Fruit fly (Drosophila melanogaster) whole organism, embryonic: Measurements from ENCODE around the gene Smvt.

Experiments
- ATbp ChIP-seq: fragments of 200-800 bp; sonication (Bioruptor generic); optimal IDR thresholded peaks from 2 replicates; lab custom pipeline; 2017; ENCODE audit warnings: missing biosample characterization, mild to moderate bottlenecking, missing genetic modification characterization, missing genetic modification reagents
- Aef1 ChIP-seq: fragments of 200-800 bp; sonication (Bioruptor generic); IDR thresholded peaks from 3 replicates; pipeline ENCODE4 v1.3.6; 2022; ENCODE audit warnings: missing biosample characterization, missing genetic modification characterization
- BEAF-32 ChIP-seq: fragments of 200-800 bp; sonication (Bioruptor generic); optimal IDR thresholded peaks from 3 replicates; lab custom pipeline; 2017; ENCODE audit warnings: missing biosample characterization, missing genetic modification characterization, mild to moderate bottlenecking, moderate library complexity, missing genetic modification reagents
- CG11504 ChIP-seq: fragments of 200-800 bp; sonication (Bioruptor generic); optimal IDR thresholded peaks from 3 replicates; lab custom pipeline; 2019; ENCODE audit warnings: missing biosample characterization, mild to moderate bottlenecking, missing genetic modification characterization, moderate library complexity
- CG14710 ChIP-seq: fragments of 200-800 bp; sonication (Bioruptor generic); optimal IDR thresholded peaks from 3 replicates; lab custom pipeline; 2019; ENCODE audit warnings: missing biosample characterization, mild to moderate bottlenecking, missing genetic modification characterization, moderate library complexity
- CG15269 ChIP-seq: fragments of 200-800 bp; sonication (Bioruptor generic); optimal IDR thresholded peaks from 2 replicates; lab custom pipeline; 2018; ENCODE audit warnings: missing biosample characterization, mild to moderate bottlenecking, missing genetic modification characterization, moderate library complexity
- CG1647 ChIP-seq: fragments of 200-800 bp; sonication (Bioruptor generic); optimal IDR thresholded peaks from 3 replicates; lab custom pipeline; 2016; ENCODE audit warnings: missing biosample characterization, missing genetic modification characterization
- CG17361 ChIP-seq: fragments of 200-800 bp; sonication (Bioruptor generic); IDR thresholded peaks from 3 replicates; pipeline ENCODE4 v1.3.6; 2022; ENCODE audit warnings: missing biosample characterization, missing genetic modification characterization
- CG17612 ChIP-seq: fragments of 200-800 bp; sonication (Bioruptor generic); IDR thresholded peaks from 2 replicates; pipeline ENCODE4 v1.3.6; 2022; ENCODE audit warnings: missing biosample characterization, missing genetic modification characterization
- CG1792 ChIP-seq: fragments of 200-800 bp; sonication (Bioruptor generic); optimal IDR thresholded peaks from 2 replicates; lab custom pipeline; 2016; ENCODE audit warnings: missing biosample characterization, missing genetic modification characterization
- CG18011 ChIP-seq: fragments of 200-800 bp; sonication (Bioruptor generic); optimal IDR thresholded peaks from 2 replicates; lab custom pipeline; 2017; ENCODE audit warnings: missing biosample characterization, missing genetic modification characterization, mild to moderate bottlenecking, moderate library complexity, missing genotype
- CG2875 ChIP-seq: fragments of 200-800 bp; sonication (Bioruptor generic); optimal IDR thresholded peaks from 2 replicates; lab custom pipeline; 2017; ENCODE audit warnings: missing biosample characterization, mild to moderate bottlenecking, missing genetic modification characterization, missing genetic modification reagents
- CG33213 ChIP-seq: fragments of 200-800 bp; sonication (Bioruptor generic); optimal IDR thresholded peaks from 3 replicates; lab custom pipeline; 2016; ENCODE audit warnings: missing biosample characterization, missing genetic modification characterization
- CG34224 ChIP-seq: fragments of 200-800 bp; sonication (Bioruptor generic); IDR thresholded peaks from 3 replicates; pipeline ENCODE4 v1.3.6; 2022; ENCODE audit warnings: missing biosample characterization, missing genetic modification characterization; ENCODE audit not compliant: partially characterized antibody
- CG8290 ChIP-seq, 3 experiments: fragments of 200-800 bp; sonication (Bioruptor generic); optimal IDR thresholded peaks; 2 replicates each; lab custom pipeline; 2016 to 2019; ENCODE audit warnings: missing biosample characterization in 3 of 3, missing genetic modification characterization in 3 of 3, mild to moderate bottlenecking in 2 of 3, moderate library complexity in 1 of 3
- Doc2 ChIP-seq: fragments of 200-800 bp; sonication (Bioruptor generic); IDR thresholded peaks from 2 replicates; pipeline ENCODE4 v1.3.6; 2022; ENCODE audit warnings: missing biosample characterization, missing genetic modification characterization
- Dref ChIP-seq: fragments of 200-800 bp; sonication (Bioruptor generic); IDR thresholded peaks from 2 replicates; pipeline ENCODE4 v1.3.6; 2022; ENCODE audit warnings: missing biosample characterization, missing genetic modification characterization
- HHEX ChIP-seq: fragments of 200-800 bp; sonication (Bioruptor generic); optimal IDR thresholded peaks from 3 replicates; lab custom pipeline; 2017; ENCODE audit warnings: missing biosample characterization, mild to moderate bottlenecking, missing genetic modification characterization, missing genetic modification reagents
- HLH3B ChIP-seq: fragments of 200-800 bp; sonication (Bioruptor generic); IDR thresholded peaks from 2 replicates; pipeline ENCODE4 v1.3.6; 2022; ENCODE audit warnings: missing biosample characterization, missing genetic modification characterization
- Jarid2 ChIP-seq: fragments of 200-800 bp; sonication (Bioruptor generic); optimal IDR thresholded peaks from 3 replicates; lab custom pipeline; 2017; ENCODE audit warnings: mild to moderate bottlenecking, missing biosample characterization, missing genetic modification reagents, missing genetic modification characterization
- Lim3 ChIP-seq: fragments of 200-800 bp; sonication (Bioruptor generic); IDR thresholded peaks from 2 replicates; pipeline ENCODE4 v1.3.6; 2022; ENCODE audit warnings: missing biosample characterization, missing genetic modification characterization
- MBD-R2 ChIP-seq: fragments of 200-800 bp; sonication (Bioruptor generic); IDR thresholded peaks from 2 replicates; pipeline ENCODE4 v1.3.6; 2022; ENCODE audit warnings: missing biosample characterization, missing genetic modification characterization
- Mad ChIP-seq: fragments of 200-800 bp; sonication (Bioruptor generic); optimal IDR thresholded peaks from 2 replicates; lab custom pipeline; 2016; ENCODE audit warnings: missing biosample characterization, missing genetic modification characterization
- NC2β ChIP-seq: fragments of 200-800 bp; sonication (Bioruptor generic); optimal IDR thresholded peaks from 2 replicates; lab custom pipeline; 2016; ENCODE audit warnings: missing biosample characterization, missing genetic modification characterization
- Oli ChIP-seq: fragments of 200-800 bp; sonication (Bioruptor generic); optimal IDR thresholded peaks from 2 replicates; lab custom pipeline; 2018; ENCODE audit warnings: missing biosample characterization, mild to moderate bottlenecking, missing genetic modification characterization, moderate library complexity
- Rfx ChIP-seq: fragments of 200-800 bp; sonication (Bioruptor generic); IDR thresholded peaks from 2 replicates; pipeline ENCODE4 v1.3.6; 2022; ENCODE audit warnings: missing biosample characterization, missing genetic modification characterization
- Scr ChIP-seq: fragments of 200-800 bp; sonication (Bioruptor generic); IDR thresholded peaks from 2 replicates; pipeline ENCODE4 v1.3.6; 2022; ENCODE audit warnings: missing biosample characterization, missing genetic modification characterization; ENCODE audit not compliant: partially characterized antibody
- Sox100B ChIP-seq: fragments of 200-800 bp; sonication (Bioruptor generic); optimal IDR thresholded peaks from 3 replicates; lab custom pipeline; 2018; ENCODE audit warnings: missing biosample characterization, mild to moderate bottlenecking, missing genetic modification characterization
- Sox102F ChIP-seq: fragments of 200-800 bp; sonication (Bioruptor generic); optimal IDR thresholded peaks from 2 replicates; lab custom pipeline; 2018; ENCODE audit warnings: missing biosample characterization, mild to moderate bottlenecking, missing genetic modification characterization, moderate library complexity
- Trl ChIP-seq, 3 experiments: fragments of >200 bp in 2 of 3; fragments of 200-800 bp in 1 of 3; sonication (Bioruptor generic) in 1 of 3; optimal IDR thresholded peaks; 2 replicates in 1 of 3; 3 replicates in 2 of 3; lab custom pipeline; 2016 to 2017; ENCODE audit warnings: missing biosample characterization in 1 of 3, missing genetic modification characterization in 1 of 3
- ac ChIP-seq: fragments of 200-800 bp; sonication (Bioruptor generic); optimal IDR thresholded peaks from 3 replicates; lab custom pipeline; 2017; ENCODE audit warnings: missing biosample characterization, mild to moderate bottlenecking, missing genetic modification characterization
- al ChIP-seq: fragments of 200-800 bp; sonication (Bioruptor generic); IDR thresholded peaks from 2 replicates; pipeline ENCODE4 v1.3.6; 2022; ENCODE audit warnings: missing biosample characterization, missing genetic modification characterization
- bcd ChIP-seq: fragments of 200-800 bp; sonication (Bioruptor generic); optimal IDR thresholded peaks from 2 replicates; lab custom pipeline; 2017; ENCODE audit warnings: missing biosample characterization, mild to moderate bottlenecking, missing genetic modification characterization
- bigmax ChIP-seq: fragments of 200-800 bp; sonication (Bioruptor generic); optimal IDR thresholded peaks from 2 replicates; lab custom pipeline; 2018; ENCODE audit warnings: missing biosample characterization, mild to moderate bottlenecking, missing genetic modification characterization
- cg ChIP-seq: fragments of 200-800 bp; sonication (Bioruptor generic); optimal IDR thresholded peaks from 3 replicates; lab custom pipeline; 2019; ENCODE audit warnings: missing biosample characterization, mild to moderate bottlenecking, missing genetic modification characterization, moderate library complexity
- ci ChIP-seq: fragments of 200-800 bp; sonication (Bioruptor generic); IDR thresholded peaks from 3 replicates; pipeline ENCODE4 v1.3.6; 2022; ENCODE audit warnings: missing biosample characterization, missing genetic modification characterization
- dati ChIP-seq: fragments of 200-800 bp; sonication (Bioruptor generic); IDR thresholded peaks from 2 replicates; pipeline ENCODE4 v1.3.6; 2022; ENCODE audit warnings: missing biosample characterization, missing genetic modification characterization
- fd96Cb ChIP-seq: fragments of 200-800 bp; sonication (Bioruptor generic); optimal IDR thresholded peaks from 2 replicates; lab custom pipeline; 2018; ENCODE audit warnings: missing biosample characterization, mild to moderate bottlenecking, missing genetic modification characterization, moderate library complexity
- grn ChIP-seq: fragments of 200-800 bp; sonication (Bioruptor generic); optimal IDR thresholded peaks from 3 replicates; lab custom pipeline; 2017; ENCODE audit warnings: missing biosample characterization, missing genetic modification characterization
- gro ChIP-seq: fragments of 200-800 bp; sonication (Bioruptor generic); optimal IDR thresholded peaks from 2 replicates; lab custom pipeline; 2016; ENCODE audit warnings: missing biosample characterization, missing genetic modification characterization
- hkb ChIP-seq, 2 experiments: fragments of 200-800 bp in 1 of 2; fragments of >200 bp in 1 of 2; sonication (Bioruptor generic) in 1 of 2; IDR thresholded peaks in 1 of 2; optimal IDR thresholded peaks in 1 of 2; 2 replicates each; pipeline versions ENCODE4 v1.3.6 to Lab custom; 2017 to 2022; ENCODE audit warnings: missing biosample characterization in 1 of 2, missing genetic modification characterization in 1 of 2
- lmd ChIP-seq: fragments of 200-800 bp; sonication (Bioruptor generic); IDR thresholded peaks from 2 replicates; pipeline ENCODE4 v1.3.6; 2022; ENCODE audit warnings: missing biosample characterization, missing genetic modification characterization
- mirr ChIP-seq: fragments of 200-800 bp; sonication (Bioruptor generic); optimal IDR thresholded peaks from 3 replicates; lab custom pipeline; 2018; ENCODE audit warnings: missing biosample characterization, mild to moderate bottlenecking, missing genetic modification characterization
- pfk ChIP-seq: fragments of 200-800 bp; sonication (Bioruptor generic); optimal IDR thresholded peaks from 2 replicates; lab custom pipeline; 2018; ENCODE audit warnings: missing biosample characterization, mild to moderate bottlenecking, missing genetic modification characterization, moderate library complexity
- run ChIP-seq: fragments of 200-800 bp; sonication (Bioruptor generic); optimal IDR thresholded peaks from 3 replicates; lab custom pipeline; 2018; ENCODE audit warnings: missing biosample characterization, mild to moderate bottlenecking, missing genetic modification characterization
- sna ChIP-seq: fragments of 200-800 bp; sonication (Bioruptor generic); IDR thresholded peaks from 2 replicates; pipeline ENCODE4 v1.3.6; 2022; ENCODE audit warnings: missing biosample characterization, missing genetic modification characterization; ENCODE audit not compliant: partially characterized antibody
- sob ChIP-seq: fragments of 200-800 bp; sonication (Bioruptor generic); IDR thresholded peaks from 2 replicates; pipeline ENCODE4 v1.3.6; 2022; ENCODE audit warnings: missing biosample characterization, missing genetic modification characterization
- stc ChIP-seq: fragments of 200-800 bp; sonication (Bioruptor generic); IDR thresholded peaks from 2 replicates; pipeline ENCODE4 v1.3.6; 2022; ENCODE audit warnings: missing biosample characterization, missing genetic modification characterization
- twi ChIP-seq: fragments of 200-800 bp; optimal IDR thresholded peaks from 2 replicates; lab custom pipeline; 2019; ENCODE audit warnings: missing biosample characterization, mild to moderate bottlenecking, missing genetic modification characterization, moderate library complexity
- vnd ChIP-seq: fragments of 200-800 bp; sonication (Bioruptor generic); IDR thresholded peaks from 3 replicates; pipeline ENCODE4 v1.3.6; 2022; ENCODE audit warnings: missing biosample characterization, missing genetic modification characterization; ENCODE audit not compliant: partially characterized antibody

Smvt gene

dm6 chr3R:31712585-31712984 is 48.8 kb downstream of the Smvt start (continued):
- TF ChIP-seq Rfx, result no peak
- TF ChIP-seq dati (GFP tag; lab: Robert Waterston, UW), result no peak
- peak; percentile 25 for TF ChIP-seq ATbp (GFP tag; lab: Kevin White, UChicago)
- no peak for TF ChIP-seq Dref (GFP tag; lab: Robert Waterston, UW)
- no peak for TF ChIP-seq CG34224 (GFP tag; lab: Robert Waterston, UW)
- TF ChIP-seq sob (GFP tag; lab: Robert Waterston, UW), result no peak
- peak; percentile 25 for TF ChIP-seq fd96Cb
- no peak for TF ChIP-seq gro
- TF ChIP-seq CG8290 (GFP tag; optimal IDR thresholded peaks at IDR 0.05; lab: Kevin White, UChicago), result no peak
- no peak for TF ChIP-seq CG8290 (tag; optimal IDR thresholded peaks at IDR 0.05; lab: Kevin White, UChicago)
- peak; percentile 38 for TF ChIP-seq CG14710 (tag; lab: Kevin White, UChicago)
- no peak for TF ChIP-seq stc
- TF ChIP-seq hkb (optimal IDR thresholded peaks at IDR 0.05; lab: Kevin White, UChicago), result no peak
- no peak for TF ChIP-seq hkb (GFP tag; IDR thresholded peaks at IDR 0.05; lab: Robert Waterston, UW)
- TF ChIP-seq pfk (GFP tag; lab: Kevin White, UChicago), result no peak
- no peak for TF ChIP-seq CG17612 (GFP tag; lab: Robert Waterston, UW)
- TF ChIP-seq Doc2 (GFP tag; lab: Robert Waterston, UW), result no peak
- no peak for TF ChIP-seq sna (GFP tag; lab: Robert Waterston, UW)
- TF ChIP-seq Scr (GFP tag; lab: Robert Waterston, UW), result no peak
- TF ChIP-seq bcd (GFP tag; lab: Kevin White, UChicago), result peak; percentile 2
- TF ChIP-seq vnd (GFP tag; lab: Robert Waterston, UW), result no peak
- TF ChIP-seq ci (GFP tag; lab: Robert Waterston, UW), result peak; percentile 53; the same call in 1 of the 3 replicates
- TF ChIP-seq CG2875, result no peak
- TF ChIP-seq CG11504 (tag; lab: Kevin White, UChicago), result peak; percentile 45
- no peak for TF ChIP-seq run (tag; lab: Kevin White, UChicago)
- no peak for TF ChIP-seq mirr (GFP tag; lab: Kevin White, UChicago)
- TF ChIP-seq Sox102F (GFP tag; lab: Kevin White, UChicago), result peak; percentile 21
- TF ChIP-seq NC2β, result no peak
- TF ChIP-seq Oli (tag; lab: Kevin White, UChicago), result no peak
- TF ChIP-seq Mad, result no peak
- TF ChIP-seq al, result no peak
- no peak for TF ChIP-seq CG33213 (GFP tag; lab: Kevin White, UChicago)
- TF ChIP-seq CG17361 (GFP tag; lab: Robert Waterston, UW), result peak; percentile 44; the same call in 1 of the 3 replicates
- no peak for TF ChIP-seq ac (GFP tag; lab: Kevin White, UChicago)
- TF ChIP-seq CG1792, result no peak
- TF ChIP-seq Lim3, result no peak
- TF ChIP-seq Trl (optimal IDR thresholded peaks at IDR 0.05; lab: Kevin White, UChicago), result no peak
- TF ChIP-seq Trl (GFP tag; optimal IDR thresholded peaks at IDR 0.05; lab: Kevin White, UChicago), result no peak
- TF ChIP-seq CG18011 (GFP tag; lab: Kevin White, UChicago), result no peak
- TF ChIP-seq HHEX, result no peak
- no peak for TF ChIP-seq CG1647
- TF ChIP-seq HLH3B (GFP tag; lab: Robert Waterston, UW), result no peak
- no peak for TF ChIP-seq CG15269 (tag; lab: Kevin White, UChicago)
- no peak for TF ChIP-seq Aef1
- TF ChIP-seq BEAF-32 (GFP tag; lab: Kevin White, UChicago), result no peak
- 0 out of 2 replicates have a peak, but pooled peaks have one; percentile 5 for TF ChIP-seq lmd (GFP tag; lab: Robert Waterston, UW)
- peak; percentile 10 for TF ChIP-seq grn
- TF ChIP-seq Sox100B (GFP tag; lab: Kevin White, UChicago), result peak; percentile 26
- no peak for TF ChIP-seq Jarid2
- TF ChIP-seq twi, result no peak
- no peak for TF ChIP-seq bigmax (GFP tag; lab: Kevin White, UChicago)
- no peak for TF ChIP-seq cg (GFP tag; lab: Kevin White, UChicago)
- TF ChIP-seq MBD-R2 (GFP tag; lab: Robert Waterston, UW), result no peak
